Worm (Caenorhabditis elegans): ENCODE results near the gene T28B11.1.

DNA sequence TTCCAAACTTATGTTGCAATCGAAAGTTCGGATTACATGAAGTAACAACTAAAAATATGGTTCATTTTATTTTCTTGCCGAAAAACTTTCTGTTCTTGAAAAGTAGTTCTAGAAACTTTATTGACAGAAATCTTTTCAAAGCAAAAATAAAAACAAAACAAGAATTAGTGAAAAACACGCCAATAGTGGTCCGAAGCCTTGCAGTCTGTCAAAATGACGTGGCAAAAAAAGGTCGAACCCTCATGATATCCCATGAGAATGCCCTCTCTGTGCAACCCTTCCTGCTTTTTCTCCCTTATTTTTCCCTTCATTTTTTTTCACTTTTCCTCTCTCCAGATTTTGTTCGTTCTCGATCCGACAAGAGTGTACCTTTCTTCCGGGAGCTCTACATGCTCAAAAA lies 33.1 kb downstream of the T28B11.1 start:
- TF ChIP-seq ceh-36 (tag; optimal IDR thresholded peaks at IDR 0.05): no peak
- TF ChIP-seq flt-1 (GFP tag; IDR thresholded peaks at IDR 0.05): no peak
- TF ChIP-seq aly-1 (tag; optimal IDR thresholded peaks at IDR 0.05): no peak
- no peak for TF ChIP-seq ceh-13 (GFP tag; optimal IDR thresholded peaks at IDR 0.05)
- TF ChIP-seq pes-1 (GFP tag; IDR thresholded peaks at IDR 0.05): no peak
- TF ChIP-seq tbx-37 (GFP tag; conservative IDR thresholded peaks at IDR 0.05): no peak
- no peak for TF ChIP-seq ets-7 (tag; optimal IDR thresholded peaks at IDR 0.05)
- TF ChIP-seq hmbx-1 (tag; optimal IDR thresholded peaks at IDR 0.05): no peak
- TF ChIP-seq sea-1 (GFP tag; conservative IDR thresholded peaks at IDR 0.05): no peak
- no peak for TF ChIP-seq ama-1 (optimal IDR thresholded peaks at IDR 0.05)
